Fruit fly (Drosophila melanogaster) whole organism, prepupa: ENCODE data around the gene CG34305.
A peak's percentile ranks its signal among the peaks of the same experiment; 100 is the strongest.

Experiments
- CG10631 ChIP-seq: fragments of 200-800 bp; sonication (Bioruptor generic); optimal IDR thresholded peaks from 2 replicates; lab custom pipeline; 2016; ENCODE audit warnings: missing biosample characterization, missing genetic modification characterization
- CG10669 ChIP-seq: fragments of 200-800 bp; sonication (Bioruptor generic); optimal IDR thresholded peaks from 3 replicates; lab custom pipeline; 2018; ENCODE audit warnings: missing biosample characterization, mild to moderate bottlenecking, missing genetic modification characterization, moderate library complexity
- CG11762 ChIP-seq: fragments of 200-800 bp; sonication (Bioruptor generic); optimal IDR thresholded peaks from 3 replicates; lab custom pipeline; 2016; ENCODE audit warnings: missing biosample characterization, missing genetic modification characterization; ENCODE audit not compliant: insufficient read depth
- CG15336 ChIP-seq: fragments of 200-800 bp; sonication (Bioruptor generic); IDR thresholded peaks from 2 replicates; pipeline ENCODE4 v1.3.6; 2022; ENCODE audit warnings: missing biosample characterization, missing genetic modification characterization
- CG16779 ChIP-seq: fragments of 200-800 bp; sonication (Bioruptor generic); optimal IDR thresholded peaks from 3 replicates; lab custom pipeline; 2017; ENCODE audit warnings: missing biosample characterization, mild to moderate bottlenecking, missing genetic modification characterization
- CG3032 ChIP-seq: fragments of 200-800 bp; optimal IDR thresholded peaks from 2 replicates; lab custom pipeline; 2019; ENCODE audit warnings: missing biosample characterization, mild to moderate bottlenecking, missing genetic modification characterization, moderate library complexity
- CG32006 ChIP-seq: fragments of 200-800 bp; sonication (Bioruptor generic); optimal IDR thresholded peaks from 3 replicates; lab custom pipeline; 2017; ENCODE audit warnings: missing biosample characterization, mild to moderate bottlenecking, missing genetic modification characterization
- CG6163 ChIP-seq: fragments of 200-800 bp; sonication (Bioruptor generic); IDR thresholded peaks from 3 replicates; pipeline ENCODE4 v1.3.6; 2022; ENCODE audit warnings: missing biosample characterization, missing genetic modification characterization
- CG6276 ChIP-seq: fragments of 200-800 bp; sonication (Bioruptor generic); optimal IDR thresholded peaks from 2 replicates; lab custom pipeline; 2017; ENCODE audit warnings: missing biosample characterization, mild to moderate bottlenecking, missing genetic modification characterization
- CG6792 ChIP-seq: fragments of 200-800 bp; sonication (Bioruptor generic); optimal IDR thresholded peaks from 3 replicates; lab custom pipeline; 2016; ENCODE audit warnings: missing biosample characterization, missing genetic modification characterization
- CG6808 ChIP-seq: fragments of 200-800 bp; sonication (Bioruptor generic); optimal IDR thresholded peaks from 3 replicates; lab custom pipeline; 2017; ENCODE audit warnings: missing biosample characterization, missing genetic modification characterization, mild to moderate bottlenecking, moderate library complexity, missing genetic modification reagents
- CG6854 ChIP-seq: fragments of 200-800 bp; sonication (Bioruptor generic); optimal IDR thresholded peaks from 2 replicates; lab custom pipeline; 2017; ENCODE audit warnings: missing biosample characterization, mild to moderate bottlenecking, missing genetic modification characterization
- CG7368 ChIP-seq: fragments of 200-800 bp; sonication (Bioruptor generic); optimal IDR thresholded peaks from 3 replicates; lab custom pipeline; 2016; ENCODE audit warnings: missing biosample characterization, missing genetic modification characterization
- CG8119 ChIP-seq: fragments of 200-800 bp; sonication (Bioruptor generic); IDR thresholded peaks from 3 replicates; pipeline ENCODE4 v1.3.6; 2022; ENCODE audit warnings: missing biosample characterization, missing genetic modification characterization
- CG8632 ChIP-seq: fragments of 200-800 bp; sonication (Bioruptor generic); optimal IDR thresholded peaks from 3 replicates; lab custom pipeline; 2016; ENCODE audit warnings: missing biosample characterization, missing genetic modification characterization
- Eip75B ChIP-seq: fragments of 200-800 bp; sonication (Bioruptor generic); optimal IDR thresholded peaks from 3 replicates; lab custom pipeline; 2016; ENCODE audit warnings: missing biosample characterization, missing genetic modification characterization
- Eip78C ChIP-seq: fragments of 200-800 bp; sonication (Bioruptor generic); peaks from one replicate; lab custom pipeline; 2016; ENCODE audit warnings: missing biosample characterization, missing genetic modification characterization
- Ets96B ChIP-seq: fragments of 200-800 bp; optimal IDR thresholded peaks from 2 replicates; lab custom pipeline; 2019; ENCODE audit warnings: missing biosample characterization, mild to moderate bottlenecking, missing genetic modification characterization, moderate library complexity
- Gug ChIP-seq: fragments of 200-800 bp; sonication (Bioruptor generic); IDR thresholded peaks from 2 replicates; pipeline ENCODE4 v1.3.6; 2022; ENCODE audit warnings: missing biosample characterization, missing genetic modification characterization
- Hr39 ChIP-seq: fragments of 200-800 bp; sonication (Bioruptor generic); optimal IDR thresholded peaks from 2 replicates; lab custom pipeline; 2016; ENCODE audit warnings: missing biosample characterization, missing genetic modification characterization
- Hr4 ChIP-seq: fragments of 200-800 bp; sonication (Bioruptor generic); optimal IDR thresholded peaks from 3 replicates; lab custom pipeline; 2016; ENCODE audit warnings: missing biosample characterization, missing genetic modification characterization
- Lpt ChIP-seq: fragments of 200-800 bp; sonication (Bioruptor generic); optimal IDR thresholded peaks from 3 replicates; lab custom pipeline; 2016; ENCODE audit warnings: missing biosample characterization, missing genetic modification characterization
- Met ChIP-seq: fragments of 200-800 bp; sonication (Bioruptor generic); optimal IDR thresholded peaks from 3 replicates; lab custom pipeline; 2016; ENCODE audit warnings: missing biosample characterization, missing genetic modification characterization
- OdsH ChIP-seq: fragments of 200-800 bp; sonication (Bioruptor generic); optimal IDR thresholded peaks from 3 replicates; lab custom pipeline; 2016; ENCODE audit warnings: missing biosample characterization, missing genetic modification characterization
- Sox14 ChIP-seq: fragments of 200-800 bp; sonication (Bioruptor generic); optimal IDR thresholded peaks from 3 replicates; lab custom pipeline; 2016; ENCODE audit warnings: missing biosample characterization, missing genetic modification characterization
- acj6 ChIP-seq: fragments of 200-800 bp; sonication (Bioruptor generic); optimal IDR thresholded peaks from 3 replicates; lab custom pipeline; 2016; ENCODE audit warnings: missing biosample characterization, missing genetic modification characterization
- cyc ChIP-seq: fragments of 200-800 bp; sonication (Bioruptor generic); optimal IDR thresholded peaks from 3 replicates; lab custom pipeline; 2016; ENCODE audit warnings: missing biosample characterization, missing genetic modification characterization
- dac ChIP-seq: fragments of 200-800 bp; sonication (Bioruptor generic); optimal IDR thresholded peaks from 2 replicates; lab custom pipeline; 2017; ENCODE audit warnings: missing biosample characterization, mild to moderate bottlenecking, missing genetic modification characterization
- fd59A ChIP-seq: fragments of 200-800 bp; sonication (Bioruptor generic); optimal IDR thresholded peaks from 2 replicates; lab custom pipeline; 2017; ENCODE audit warnings: missing biosample characterization, mild to moderate bottlenecking, missing genetic modification characterization, missing genetic modification reagents
- fd85E ChIP-seq: fragments of 200-800 bp; sonication (Bioruptor generic); optimal IDR thresholded peaks from 3 replicates; lab custom pipeline; 2016; ENCODE audit warnings: missing biosample characterization, missing genetic modification characterization
- fkh ChIP-seq: fragments of 200-800 bp; sonication (Bioruptor generic); optimal IDR thresholded peaks from 3 replicates; lab custom pipeline; 2017; ENCODE audit warnings: missing biosample characterization, mild to moderate bottlenecking, missing genetic modification characterization, moderate library complexity
- lz ChIP-seq: fragments of 200-800 bp; sonication (Bioruptor generic); optimal IDR thresholded peaks from 3 replicates; lab custom pipeline; 2016; ENCODE audit warnings: missing biosample characterization, missing genetic modification characterization
- net ChIP-seq: fragments of 200-800 bp; sonication (Bioruptor generic); optimal IDR thresholded peaks from 3 replicates; lab custom pipeline; 2016; ENCODE audit warnings: missing biosample characterization, missing genetic modification characterization
- salr ChIP-seq, 2 experiments: fragments of 200-800 bp; sonication (Bioruptor generic); optimal IDR thresholded peaks; 3 replicates each; lab custom pipeline; 2016 to 2018; ENCODE audit warnings: missing biosample characterization in 2 of 2, missing genetic modification characterization in 2 of 2, mild to moderate bottlenecking in 1 of 2
- spab ChIP-seq: fragments of 200-800 bp; sonication (Bioruptor generic); optimal IDR thresholded peaks from 2 replicates; lab custom pipeline; 2017; ENCODE audit warnings: missing biosample characterization, mild to moderate bottlenecking, missing genetic modification characterization, missing genetic modification reagents
- svp ChIP-seq: fragments of 200-800 bp; sonication (Bioruptor generic); peaks from one replicate; lab custom pipeline; 2016; ENCODE audit warnings: missing biosample characterization, missing genetic modification characterization
- vri ChIP-seq: fragments of 200-800 bp; sonication (Bioruptor generic); optimal IDR thresholded peaks from 3 replicates; lab custom pipeline; 2016; ENCODE audit warnings: missing biosample characterization, mild to moderate bottlenecking, missing genetic modification characterization

CG34305 gene

dm6 chr3R:4268339-4268738 lies 25.4 kb upstream of the CG34305 start:
- TF ChIP-seq CG6854 (GFP tag; lab: Kevin White, UChicago) = no peak
- TF ChIP-seq dac (GFP tag; lab: Kevin White, UChicago) = no peak
- no peak for TF ChIP-seq spab
- peak; percentile 10 for TF ChIP-seq svp (GFP tag; lab: Kevin White, UChicago)
- no peak for TF ChIP-seq acj6 (GFP tag; lab: Kevin White, UChicago)

DNA sequence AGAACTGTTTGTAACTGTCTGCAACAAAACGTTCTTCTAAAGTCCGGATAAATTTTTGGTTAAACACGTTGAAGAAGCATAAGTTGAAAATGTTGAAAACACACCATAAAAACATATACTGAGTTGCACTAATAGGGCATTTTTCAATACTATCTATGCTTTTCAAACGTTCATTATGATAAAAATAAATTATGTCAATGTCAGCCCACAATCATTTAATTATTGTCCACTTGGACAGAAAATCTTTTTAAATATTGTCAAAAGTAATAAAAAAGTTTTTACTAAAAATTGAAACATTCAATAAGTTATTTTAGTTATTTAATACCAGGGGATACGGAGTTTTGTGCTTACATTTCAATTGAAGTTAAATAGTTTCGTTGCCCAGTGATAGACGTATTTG lies 23.5 kb upstream of the CG34305 start, which contains the start of gene CG1092:
Gene CG1092 (plus strand): TSS at position 301 of the 400 bp plus-strand sequence.
- TF ChIP-seq lz (GFP tag; lab: Kevin White, UChicago) = no peak
- peak; percentile 35 for TF ChIP-seq CG32006
- peak; percentile 52 for TF ChIP-seq Eip78C (GFP tag; lab: Kevin White, UChicago)
- TF ChIP-seq OdsH (GFP tag; lab: Kevin White, UChicago) = no peak

dm6 chr3R:4256672-4257071 lies 13.7 kb upstream of the CG34305 start, which contains the start of gene Or82a:
TSS of gene Or82a (plus strand) at chr3R:4256972.
- TF ChIP-seq Eip78C (GFP tag; lab: Kevin White, UChicago) (no peak), Hr4 (GFP tag; lab: Kevin White, UChicago) (no peak), fd85E (GFP tag; lab: Kevin White, UChicago) (no peak), cyc (GFP tag; lab: Kevin White, UChicago) (no peak), salr (GFP tag; optimal IDR thresholded peaks at IDR 0.05; lab: Kevin White, UChicago) (no peak), CG10669 (GFP tag; lab: Kevin White, UChicago) (no peak), acj6 (GFP tag; lab: Kevin White, UChicago) (no peak), CG3032 (tag; lab: Kevin White, UChicago) (no peak), CG11762 (no peak), Gug (GFP tag; lab: Robert Waterston, UW) (no peak), CG8632 (no peak), fd59A (GFP tag; lab: Kevin White, UChicago) (no peak), dac (GFP tag; lab: Kevin White, UChicago) (no peak), fkh (GFP tag; lab: Kevin White, UChicago) (no peak), CG7368 (GFP tag; lab: Kevin White, UChicago) (no peak)

dm6 chr3R:4254408-4254807 lies 11.5 kb upstream of the CG34305 start, which contains the start of gene TwdlV:
TSS of gene TwdlV (plus strand) at chr3R:4254708.
- TF ChIP-seq spab (no peak), CG32006 (no peak), svp (GFP tag; lab: Kevin White, UChicago) (no peak), CG10631 (GFP tag; lab: Kevin White, UChicago) (no peak), vri (GFP tag; lab: Kevin White, UChicago) (no peak), CG16779 (tag; lab: Kevin White, UChicago) (no peak), fd85E (GFP tag; lab: Kevin White, UChicago) (no peak), Eip75B (GFP tag; lab: Kevin White, UChicago) (no peak), CG6854 (GFP tag; lab: Kevin White, UChicago) (no peak), Hr39 (GFP tag; lab: Kevin White, UChicago) (no peak), CG10669 (GFP tag; lab: Kevin White, UChicago) (no peak), CG8119 (GFP tag; lab: Robert Waterston, UW) (no peak), CG15336 (no peak), Ets96B (tag; lab: Kevin White, UChicago) (no peak), CG6163 (no peak), CG6792 (GFP tag; lab: Kevin White, UChicago) (no peak), OdsH (GFP tag; lab: Kevin White, UChicago) (no peak), salr (GFP tag; optimal IDR thresholded peaks at IDR 0.05; lab: Kevin White, UChicago) (no peak), Lpt (GFP tag; lab: Kevin White, UChicago) (no peak), Sox14 (GFP tag; lab: Kevin White, UChicago) (no peak)

DNA sequence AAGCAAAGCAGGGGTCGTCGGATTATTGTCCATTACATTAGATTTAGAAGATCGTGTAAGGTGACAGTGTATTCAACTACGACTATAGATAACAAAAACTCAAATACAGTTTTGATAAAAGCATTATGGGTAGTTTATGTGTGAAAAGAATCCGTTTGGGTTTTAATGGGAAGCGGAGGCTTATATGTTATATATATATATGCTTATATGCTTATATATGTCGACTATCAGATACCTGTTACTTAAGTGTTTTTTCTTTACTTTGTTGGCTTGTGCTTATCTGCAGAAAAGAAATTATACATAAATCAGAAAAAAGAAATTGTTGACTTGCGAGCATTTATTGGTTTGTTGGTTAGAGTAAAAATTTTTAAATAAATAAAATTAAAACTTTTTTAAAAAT lies 10.0 kb upstream of the CG34305 start, which contains the start of gene CG14644:
Gene CG14644 (minus strand): TSS at position 101 of the 400 bp plus-strand sequence.
- no peak for TF ChIP-seq CG8119 (GFP tag; lab: Robert Waterston, UW)
- TF ChIP-seq spab = no peak
- no peak for TF ChIP-seq Ets96B (tag; lab: Kevin White, UChicago)
- no peak for TF ChIP-seq CG6276 (GFP tag; lab: Kevin White, UChicago)
- TF ChIP-seq Met (GFP tag; lab: Kevin White, UChicago) = no peak
- TF ChIP-seq CG6792 (GFP tag; lab: Kevin White, UChicago) = no peak
- no peak for TF ChIP-seq Hr39 (GFP tag; lab: Kevin White, UChicago)
- TF ChIP-seq Eip78C (GFP tag; lab: Kevin White, UChicago) = no peak
- TF ChIP-seq acj6 (GFP tag; lab: Kevin White, UChicago) = no peak
- no peak for TF ChIP-seq net (GFP tag; lab: Kevin White, UChicago)
- TF ChIP-seq CG6808 (GFP tag; lab: Kevin White, UChicago) = no peak
- no peak for TF ChIP-seq fd85E (GFP tag; lab: Kevin White, UChicago)
- no peak for TF ChIP-seq fkh (GFP tag; lab: Kevin White, UChicago)
